Worm (Caenorhabditis elegans) whole organism, L1 larva: ENCODE results near the gene C14C6.3.

Experiments
- aly-2 ChIP-seq: fragments of 150-350 bp; optimal IDR thresholded peaks from 2 replicates; lab custom pipeline; 2014; ENCODE audit warnings: missing biosample characterization, missing genetic modification characterization
- ces-1 ChIP-seq: fragments of 150-350 bp; optimal IDR thresholded peaks from 2 replicates; lab custom pipeline; 2014; ENCODE audit warnings: missing biosample characterization, missing genetic modification reagents, missing genetic modification characterization
- dsc-1 ChIP-seq: sonication (generic microtip); optimal IDR thresholded peaks from 2 replicates; lab custom pipeline; 2016; ENCODE audit warnings: mild to moderate bottlenecking, missing genetic modification characterization, missing compliant biosample characterization
- efl-3 ChIP-seq: fragments of 200-800 bp; sonication (Bioruptor generic); optimal IDR thresholded peaks from 2 replicates; lab custom pipeline; 2018; ENCODE audit warnings: mild to moderate bottlenecking, missing genetic modification characterization, missing compliant biosample characterization
- lin-13 ChIP-seq: fragments of 150-350 bp; optimal IDR thresholded peaks from 2 replicates; lab custom pipeline; 2014; ENCODE audit warnings: missing biosample characterization, missing genetic modification reagents, missing genetic modification characterization
- lin-39 ChIP-seq: fragments of 150-350 bp; optimal IDR thresholded peaks from 2 replicates; lab custom pipeline; 2014; ENCODE audit warnings: missing biosample characterization, missing genetic modification reagents, missing genetic modification characterization
- mdl-1 ChIP-seq, 2 experiments: fragments of 150-350 bp; optimal IDR thresholded peaks; 2 replicates each; lab custom pipeline; 2014 to 2017; ENCODE audit warnings: missing biosample characterization in 2 of 2, missing genetic modification characterization in 2 of 2, inconsistent platforms in 1 of 2
- pag-3 ChIP-seq: sonication (generic microtip); optimal IDR thresholded peaks from 2 replicates; lab custom pipeline; 2017; ENCODE audit warnings: missing genetic modification characterization, mild to moderate bottlenecking, missing compliant biosample characterization, antibody characterized with exemption, borderline replicate concordance; ENCODE audit not compliant: insufficient read depth
- pqm-1 ChIP-seq: sonication (generic microtip); optimal IDR thresholded peaks from 3 replicates; lab custom pipeline; 2017; ENCODE audit warnings: missing biosample characterization, missing genetic modification characterization
- rnt-1 ChIP-seq: sonication (generic microtip); optimal IDR thresholded peaks from 2 replicates; lab custom pipeline; 2016; ENCODE audit warnings: mild to moderate bottlenecking, missing genetic modification characterization, moderate library complexity, missing compliant biosample characterization
- unc-130 ChIP-seq: fragments of 150-350 bp; optimal IDR thresholded peaks from 2 replicates; lab custom pipeline; 2017; ENCODE audit warnings: missing biosample characterization, missing genetic modification characterization, inconsistent platforms
- ztf-11 ChIP-seq, 2 experiments: sonication (generic microtip); optimal IDR thresholded peaks; 2 replicates each; lab custom pipeline; 2016 to 2017; ENCODE audit warnings: missing genetic modification characterization in 2 of 2, missing biosample characterization in 1 of 2, missing compliant biosample characterization in 1 of 2
- ztf-4 ChIP-seq: fragments of 150-350 bp; optimal IDR thresholded peaks from 2 replicates; lab custom pipeline; 2014; ENCODE audit warnings: missing biosample characterization, missing genetic modification characterization

ce11 chrV:556055-556454 lies 12.8 kb downstream of the C14C6.3 start, which contains the start of gene srx-8:
- no peak for TF ChIP-seq ztf-11 (tag; optimal IDR thresholded peaks at IDR 0.05; lab: Kevin White, UChicago)
- no peak for TF ChIP-seq efl-3
- no peak for TF ChIP-seq rnt-1 (tag; lab: Kevin White, UChicago)
- no peak for TF ChIP-seq dsc-1 (tag; lab: Kevin White, UChicago)
- TF ChIP-seq ztf-4 (tag; lab: Kevin White, UChicago): no peak
- no peak for TF ChIP-seq pqm-1
- TF ChIP-seq pag-3 (tag; lab: Kevin White, UChicago): no peak
- no peak for TF ChIP-seq unc-130 (tag; lab: Kevin White, UChicago)
- no peak for TF ChIP-seq aly-2
- TF ChIP-seq lin-39: no peak
- TF ChIP-seq ces-1 (GFP tag; lab: Kevin White, UChicago): no peak
- TF ChIP-seq lin-13 (GFP tag; lab: Kevin White, UChicago): no peak
- TF ChIP-seq mdl-1 (tag; optimal IDR thresholded peaks at IDR 0.05; lab: Kevin White, UChicago): no peak
